Worm (Caenorhabditis elegans) whole organism, late embryonic: ENCODE data around the gene R07B7.8.

Source experiments
- C38D4.7 ChIP-seq: fragments of 200-800 bp; sonication (Bioruptor generic); optimal IDR thresholded peaks from 2 replicates; lab custom pipeline; 2018; ENCODE audit warnings: mild to moderate bottlenecking, missing genetic modification characterization, moderate library complexity, missing compliant biosample characterization
- K02D7.2 ChIP-seq: sonication (generic microtip); optimal IDR thresholded peaks from 2 replicates; lab custom pipeline; 2017; ENCODE audit warnings: mild to moderate bottlenecking, missing genetic modification characterization, missing compliant biosample characterization
- T23F11.4 ChIP-seq: fragments of 200-800 bp; sonication (Bioruptor generic); optimal IDR thresholded peaks from 2 replicates; lab custom pipeline; 2018; ENCODE audit warnings: mild to moderate bottlenecking, missing genetic modification characterization, missing compliant biosample characterization
- ahr-1 ChIP-seq: sonication (generic microtip); optimal IDR thresholded peaks from 2 replicates; lab custom pipeline; 2016; ENCODE audit warnings: missing genetic modification characterization, missing compliant biosample characterization
- ama-1 ChIP-seq: fragments of 150-350 bp; optimal IDR thresholded peaks from 2 replicates; lab custom pipeline; 2014
- ceh-14 ChIP-seq: sonication (generic microtip); optimal IDR thresholded peaks from 2 replicates; lab custom pipeline; 2016; ENCODE audit warnings: missing genotype, missing genetic modification characterization, missing compliant biosample characterization
- ceh-2 ChIP-seq: sonication (generic microtip); optimal IDR thresholded peaks from 2 replicates; lab custom pipeline; 2016; ENCODE audit warnings: missing genotype, missing genetic modification characterization, missing compliant biosample characterization
- ceh-24 ChIP-seq: sonication (generic microtip); optimal IDR thresholded peaks from 2 replicates; lab custom pipeline; 2016; ENCODE audit warnings: mild to moderate bottlenecking, missing genetic modification characterization, missing compliant biosample characterization
- ceh-30 ChIP-seq: fragments of 150-350 bp; optimal IDR thresholded peaks from 2 replicates; lab custom pipeline; 2014; ENCODE audit warnings: missing biosample characterization, missing genetic modification characterization
- ceh-31 ChIP-seq: sonication (generic microtip); optimal IDR thresholded peaks from 2 replicates; lab custom pipeline; 2016; ENCODE audit warnings: missing genetic modification characterization, missing compliant biosample characterization
- ceh-45 ChIP-seq: fragments of 200-800 bp; sonication (Bioruptor generic); IDR thresholded peaks from 2 replicates; pipeline ENCODE4 v1.3.6; 2022; ENCODE audit warnings: missing genetic modification reagents, missing genetic modification characterization, missing compliant biosample characterization
- ceh-48 ChIP-seq: sonication (generic microtip); optimal IDR thresholded peaks from 2 replicates; lab custom pipeline; 2016; ENCODE audit warnings: missing genetic modification characterization, inconsistent platforms, missing compliant biosample characterization
- ceh-6 ChIP-seq: fragments of 200-800 bp; sonication (Bioruptor generic); optimal IDR thresholded peaks from 2 replicates; lab custom pipeline; 2018; ENCODE audit warnings: mild to moderate bottlenecking, missing genetic modification characterization, missing compliant biosample characterization
- ceh-9 ChIP-seq: sonication (generic microtip); optimal IDR thresholded peaks from 2 replicates; lab custom pipeline; 2016; ENCODE audit warnings: mild to moderate bottlenecking, missing genetic modification characterization, inconsistent platforms, missing compliant biosample characterization
- che-1 ChIP-seq: sonication (generic microtip); optimal IDR thresholded peaks from 2 replicates; lab custom pipeline; 2016; ENCODE audit warnings: mild to moderate bottlenecking, missing genetic modification characterization, missing compliant biosample characterization
- fkh-6 ChIP-seq: sonication (generic microtip); optimal IDR thresholded peaks from 2 replicates; lab custom pipeline; 2016; ENCODE audit warnings: missing genetic modification characterization, missing compliant biosample characterization
- hlh-13 ChIP-seq: fragments of 200-800 bp; sonication (Bioruptor generic); optimal IDR thresholded peaks from 2 replicates; lab custom pipeline; 2018; ENCODE audit warnings: mild to moderate bottlenecking, missing genetic modification characterization, missing compliant biosample characterization
- hlh-8 ChIP-seq: sonication (generic microtip); optimal IDR thresholded peaks from 2 replicates; lab custom pipeline; 2016; ENCODE audit warnings: missing genotype, missing genetic modification characterization, missing compliant biosample characterization
- lin-11 ChIP-seq: fragments of 200-800 bp; sonication (Bioruptor generic); optimal IDR thresholded peaks from 2 replicates; lab custom pipeline; 2018; ENCODE audit warnings: mild to moderate bottlenecking, missing genetic modification characterization, missing compliant biosample characterization
- mec-3 ChIP-seq: sonication (generic microtip); optimal IDR thresholded peaks from 2 replicates; lab custom pipeline; 2016; ENCODE audit warnings: borderline replicate concordance, missing genetic modification characterization, missing compliant biosample characterization
- nfya-1 ChIP-seq: sonication (generic microtip); optimal IDR thresholded peaks from 2 replicates; lab custom pipeline; 2017; ENCODE audit warnings: missing genetic modification characterization, mild to moderate bottlenecking, missing compliant biosample characterization, antibody characterized with exemption, moderate library complexity
- nhr-11 ChIP-seq: fragments of 150-350 bp; optimal IDR thresholded peaks from 2 replicates; lab custom pipeline; 2014; ENCODE audit warnings: missing biosample characterization, missing genetic modification characterization
- nhr-232 ChIP-seq: sonication (generic microtip); optimal IDR thresholded peaks from 2 replicates; lab custom pipeline; 2016; ENCODE audit warnings: missing genetic modification characterization, missing compliant biosample characterization
- npax-4 ChIP-seq: sonication (generic microtip); optimal IDR thresholded peaks from 2 replicates; lab custom pipeline; 2016; ENCODE audit warnings: missing genetic modification characterization, missing compliant biosample characterization
- odd-2 ChIP-seq: sonication (generic microtip); optimal IDR thresholded peaks from 2 replicates; lab custom pipeline; 2017; ENCODE audit warnings: antibody characterized with exemption, mild to moderate bottlenecking, missing genetic modification characterization, missing compliant biosample characterization
- pag-3 ChIP-seq: sonication (generic microtip); optimal IDR thresholded peaks from 2 replicates; lab custom pipeline; 2016; ENCODE audit warnings: missing compliant biosample characterization, missing genetic modification characterization, borderline replicate concordance
- pax-1 ChIP-seq: fragments of 150-350 bp; optimal IDR thresholded peaks from 2 replicates; lab custom pipeline; 2014; ENCODE audit warnings: missing biosample characterization, missing genetic modification characterization
- pha-2 ChIP-seq: sonication (generic microtip); optimal IDR thresholded peaks from 2 replicates; lab custom pipeline; 2017; ENCODE audit warnings: mild to moderate bottlenecking, missing genetic modification characterization, missing compliant biosample characterization
- ref-2 ChIP-seq: sonication (generic microtip); optimal IDR thresholded peaks from 2 replicates; lab custom pipeline; 2016; ENCODE audit warnings: missing genetic modification characterization, missing compliant biosample characterization
- rnt-1 ChIP-seq: sonication (generic microtip); optimal IDR thresholded peaks from 2 replicates; lab custom pipeline; 2016; ENCODE audit warnings: missing genetic modification characterization, missing compliant biosample characterization
- syd-9 ChIP-seq: sonication (generic microtip); optimal IDR thresholded peaks from 2 replicates; lab custom pipeline; 2016; ENCODE audit warnings: mild to moderate bottlenecking, missing genetic modification characterization, moderate library complexity, missing compliant biosample characterization
- tbx-2 ChIP-seq: sonication (generic microtip); optimal IDR thresholded peaks from 2 replicates; lab custom pipeline; 2016; ENCODE audit warnings: missing genetic modification characterization, missing compliant biosample characterization
- tbx-7 ChIP-seq: sonication (generic microtip); optimal IDR thresholded peaks from 2 replicates; lab custom pipeline; 2016; ENCODE audit warnings: missing genotype, missing genetic modification characterization, missing compliant biosample characterization
- ttx-3 ChIP-seq: sonication (generic microtip); optimal IDR thresholded peaks from 2 replicates; lab custom pipeline; 2016; ENCODE audit warnings: missing genetic modification reagents, missing genetic modification characterization, missing compliant biosample characterization
- unc-3 ChIP-seq, 2 experiments: fragments of 200-800 bp in 1 of 2; sonication (Bioruptor generic) in 1 of 2; sonication (generic microtip) in 1 of 2; conservative IDR thresholded peaks in 1 of 2; optimal IDR thresholded peaks in 1 of 2; 2 replicates each; pipeline versions ENCODE4 v1.3.6 to Lab custom; 2016 to 2022; ENCODE audit warnings: missing compliant biosample characterization in 2 of 2, missing genetic modification characterization in 2 of 2, missing genetic modification reagents in 1 of 2
- unc-55 ChIP-seq: sonication (generic microtip); optimal IDR thresholded peaks from 2 replicates; lab custom pipeline; 2017; ENCODE audit warnings: missing biosample characterization, missing genetic modification reagents, missing genetic modification characterization
- zip-5 ChIP-seq: sonication (generic microtip); optimal IDR thresholded peaks from 2 replicates; lab custom pipeline; 2016; ENCODE audit warnings: missing genetic modification characterization, missing compliant biosample characterization
- ztf-16 ChIP-seq: sonication (generic microtip); optimal IDR thresholded peaks from 2 replicates; lab custom pipeline; 2017; ENCODE audit warnings: missing genetic modification characterization, missing compliant biosample characterization

Gene R07B7.8

DNA sequence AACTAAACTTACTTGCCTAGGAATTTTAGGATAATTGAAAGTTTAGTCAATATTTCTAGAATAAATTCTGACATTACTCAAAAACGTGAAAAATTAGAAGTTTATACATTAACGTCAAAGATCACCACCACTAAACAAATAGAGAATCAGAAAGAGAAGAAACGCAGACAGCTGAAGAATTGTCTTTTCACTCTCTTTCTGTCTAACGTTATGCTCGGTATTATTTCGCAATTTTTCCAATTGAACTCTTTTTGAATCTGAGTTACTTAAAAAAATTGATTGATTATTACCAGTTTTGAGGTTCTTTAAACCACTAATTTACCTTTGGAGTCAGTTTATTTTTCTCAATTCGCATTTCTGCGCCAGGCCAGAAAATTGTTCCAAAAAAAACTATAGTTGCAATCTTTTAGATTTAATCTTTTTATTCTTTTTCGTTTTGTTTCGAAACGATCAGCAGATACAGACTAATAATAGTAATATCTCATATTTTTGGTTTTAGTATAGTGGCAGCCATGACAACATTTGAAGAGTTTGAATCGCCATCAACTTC is 16.8 kb upstream of the R07B7.8 start, which contains the start of gene nhr-154:
Gene nhr-154 (plus strand): TSS at position 500 of the 550 bp plus-strand sequence.
- TF ChIP-seq ceh-48 (tag; lab: Kevin White, UChicago) (no peak), pax-1 (no peak), mec-3 (tag; lab: Kevin White, UChicago) (no peak), nfya-1 (tag; lab: Kevin White, UChicago) (no peak), lin-11 (no peak), K02D7.2 (tag; lab: Kevin White, UChicago) (no peak), ceh-24 (tag; lab: Kevin White, UChicago) (no peak), unc-55 (no peak), hlh-13 (GFP tag; lab: Kevin White, UChicago) (no peak), ahr-1 (tag; lab: Kevin White, UChicago) (no peak), ceh-6 (GFP tag; lab: Kevin White, UChicago) (no peak), ceh-14 (tag; lab: Kevin White, UChicago) (no peak), ztf-16 (tag; lab: Kevin White, UChicago) (no peak), ceh-9 (tag; lab: Kevin White, UChicago) (no peak), syd-9 (tag; lab: Kevin White, UChicago) (no peak), ama-1 (no peak), ceh-2 (tag; lab: Kevin White, UChicago) (no peak), ceh-30 (no peak), che-1 (tag; lab: Kevin White, UChicago) (no peak), ref-2 (tag; lab: Kevin White, UChicago) (no peak)

DNA sequence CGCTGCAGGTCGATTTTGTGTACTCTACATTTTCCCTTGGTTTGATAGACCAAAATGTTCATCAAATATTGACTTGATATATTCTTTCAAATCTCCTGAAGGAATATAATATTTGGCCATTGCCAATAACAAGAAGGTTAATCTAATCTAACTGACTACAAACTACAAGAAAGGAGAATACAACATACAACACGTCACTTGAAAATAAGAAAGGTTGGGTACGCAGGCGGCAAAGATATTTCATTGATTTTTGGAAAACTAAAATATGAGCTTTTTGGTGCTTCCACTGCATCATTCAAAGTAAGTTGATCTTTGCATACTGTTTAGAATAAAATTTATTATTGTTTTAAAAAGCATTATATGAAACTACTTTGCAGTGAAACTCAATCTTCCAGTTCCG is 14.0 kb upstream of the R07B7.8 start, which contains the start of gene nhr-209:
Gene nhr-209 (plus strand): TSS at position 27 of the 400 bp plus-strand sequence.
- no peak for TF ChIP-seq nhr-232 (tag; lab: Kevin White, UChicago)
- TF ChIP-seq nhr-11 (tag; lab: Kevin White, UChicago): no peak
- no peak for TF ChIP-seq odd-2 (tag; lab: Kevin White, UChicago)
- TF ChIP-seq unc-55: no peak
- TF ChIP-seq ceh-30: no peak
- TF ChIP-seq zip-5 (tag; lab: Kevin White, UChicago): no peak
- TF ChIP-seq pag-3: no peak
- no peak for TF ChIP-seq ceh-2 (tag; lab: Kevin White, UChicago)
- TF ChIP-seq fkh-6 (tag; lab: Kevin White, UChicago): no peak
- no peak for TF ChIP-seq ceh-45
- TF ChIP-seq T23F11.4: no peak
- no peak for TF ChIP-seq ceh-48 (tag; lab: Kevin White, UChicago)

DNA sequence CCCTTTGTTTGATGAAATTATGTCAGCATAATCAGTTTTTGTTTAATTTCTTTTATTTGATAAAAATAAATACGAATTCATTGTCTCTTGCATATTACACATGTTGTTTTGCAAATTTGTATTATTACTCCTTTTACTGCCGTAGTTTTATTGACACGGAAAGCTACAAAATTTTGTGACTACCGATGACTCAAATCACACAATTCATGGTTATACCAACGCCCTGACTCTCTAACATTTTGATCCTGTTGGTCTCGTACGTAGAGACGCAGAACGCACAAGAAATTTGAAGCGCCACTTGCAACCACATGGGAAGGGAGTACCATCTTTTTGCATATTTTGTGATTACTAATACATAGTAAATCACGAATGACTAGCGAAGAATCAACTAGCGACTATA is 11.7 kb upstream of the R07B7.8 start, which contains the start of gene nhr-207:
Gene nhr-207 (plus strand): TSS at position 282 of the 400 bp plus-strand sequence.
- no peak for TF ChIP-seq ceh-9 (tag; lab: Kevin White, UChicago)
- no peak for TF ChIP-seq ceh-31 (tag; lab: Kevin White, UChicago)
- TF ChIP-seq pha-2 (tag; lab: Kevin White, UChicago): no peak
- no peak for TF ChIP-seq ceh-6 (GFP tag; lab: Kevin White, UChicago)
- no peak for TF ChIP-seq ttx-3 (tag; lab: Kevin White, UChicago)
- TF ChIP-seq lin-11: no peak
- TF ChIP-seq pax-1: no peak

DNA sequence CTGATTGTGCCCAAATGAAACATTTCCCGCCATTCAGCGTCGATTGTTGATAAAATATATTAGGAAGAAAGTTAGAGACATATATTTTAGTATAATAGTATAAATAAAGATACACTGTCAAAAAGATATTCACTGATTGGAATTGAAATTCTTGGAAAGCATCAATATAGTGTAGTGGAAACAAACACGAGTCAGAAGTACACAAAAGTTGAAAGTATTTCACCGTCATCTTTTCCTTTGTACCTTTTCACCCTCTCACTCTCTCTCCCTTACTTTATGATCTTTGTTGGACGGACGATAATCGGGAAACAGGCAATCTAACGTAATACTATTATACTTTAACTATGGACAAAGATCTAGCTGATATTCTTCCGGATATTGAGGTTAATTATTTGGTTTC is 9.9 kb upstream of the R07B7.8 start, which contains the start of gene nhr-208:
Gene nhr-208 (plus strand): TSS at position 288 of the 400 bp plus-strand sequence.
- TF ChIP-seq pha-2 (tag; lab: Kevin White, UChicago): no peak
- TF ChIP-seq npax-4 (tag; lab: Kevin White, UChicago): no peak
- TF ChIP-seq ref-2 (tag; lab: Kevin White, UChicago): no peak
- TF ChIP-seq ceh-6 (GFP tag; lab: Kevin White, UChicago): no peak
- no peak for TF ChIP-seq nfya-1 (tag; lab: Kevin White, UChicago)
- no peak for TF ChIP-seq K02D7.2 (tag; lab: Kevin White, UChicago)
- TF ChIP-seq rnt-1 (tag; lab: Kevin White, UChicago): no peak
- no peak for TF ChIP-seq hlh-8 (tag; lab: Kevin White, UChicago)
- TF ChIP-seq tbx-2: no peak
- no peak for TF ChIP-seq unc-3 (GFP tag; conservative IDR thresholded peaks at IDR 0.05; lab: Robert Waterston, UW)
- no peak for TF ChIP-seq unc-3 (tag; optimal IDR thresholded peaks at IDR 0.05; lab: Kevin White, UChicago)
- no peak for TF ChIP-seq tbx-7
- TF ChIP-seq C38D4.7 (GFP tag; lab: Kevin White, UChicago): no peak
- TF ChIP-seq lin-11: no peak
- no peak for TF ChIP-seq nhr-11 (tag; lab: Kevin White, UChicago)
- TF ChIP-seq ceh-45: no peak
- TF ChIP-seq, all 69 proteins: peak for 0
